Fruit fly (Drosophila melanogaster) whole organism, prepupa: ENCODE results near the gene CG4911.

ENCODE experiments used
- Blimp-1 ChIP-seq: fragments of 200-800 bp; sonication (Bioruptor generic); optimal IDR thresholded peaks from 3 replicates; lab custom pipeline; 2017; ENCODE audit warnings: missing biosample characterization, missing genetic modification characterization, mild to moderate bottlenecking, moderate library complexity, missing genetic modification reagents
- CG8319 ChIP-seq: fragments of 200-800 bp; sonication (Bioruptor generic); optimal IDR thresholded peaks from 3 replicates; lab custom pipeline; 2016; ENCODE audit warnings: missing biosample characterization, missing genetic modification characterization
- Lpt ChIP-seq: fragments of 200-800 bp; sonication (Bioruptor generic); optimal IDR thresholded peaks from 3 replicates; lab custom pipeline; 2016; ENCODE audit warnings: missing biosample characterization, missing genetic modification characterization
- Sox14 ChIP-seq: fragments of 200-800 bp; sonication (Bioruptor generic); optimal IDR thresholded peaks from 3 replicates; lab custom pipeline; 2016; ENCODE audit warnings: missing biosample characterization, missing genetic modification characterization
- esn ChIP-seq: fragments of 200-800 bp; sonication (Bioruptor generic); optimal IDR thresholded peaks from 2 replicates; lab custom pipeline; 2016; ENCODE audit warnings: missing biosample characterization, mild to moderate bottlenecking, missing genetic modification characterization, moderate library complexity
- fd85E ChIP-seq: fragments of 200-800 bp; sonication (Bioruptor generic); optimal IDR thresholded peaks from 3 replicates; lab custom pipeline; 2016; ENCODE audit warnings: missing biosample characterization, missing genetic modification characterization
- lz ChIP-seq: fragments of 200-800 bp; sonication (Bioruptor generic); optimal IDR thresholded peaks from 3 replicates; lab custom pipeline; 2016; ENCODE audit warnings: missing biosample characterization, missing genetic modification characterization

DNA sequence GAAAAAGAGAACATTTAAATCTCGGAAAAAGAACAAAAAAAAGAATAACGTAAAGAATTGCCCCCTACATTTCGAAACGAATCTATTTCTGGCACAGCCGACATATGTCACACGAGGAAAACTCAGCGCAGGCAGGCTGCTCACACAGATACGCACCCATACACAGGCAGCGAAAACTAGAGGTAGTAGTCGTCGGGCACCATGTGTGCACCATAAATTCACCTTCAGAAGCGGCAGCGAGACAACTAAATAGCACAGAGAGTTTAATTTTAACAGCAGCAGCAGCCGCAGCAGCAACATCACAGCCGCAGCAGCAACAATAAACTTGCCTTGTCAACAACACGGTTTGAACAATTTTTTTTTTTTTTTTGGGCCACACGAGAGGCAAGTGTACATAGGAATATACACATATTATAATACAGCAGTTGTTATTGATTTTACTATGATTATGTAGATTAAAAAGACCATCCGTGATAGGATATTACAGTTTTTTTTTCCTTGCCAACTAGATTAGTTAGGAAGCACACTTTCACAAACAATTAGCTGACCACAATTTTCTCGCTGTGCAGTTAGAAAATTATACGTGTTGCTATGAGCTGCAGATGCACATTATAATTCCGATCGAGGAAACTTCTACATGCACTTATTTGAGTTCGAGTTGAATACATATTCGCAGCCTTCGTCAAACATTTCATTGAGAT, 41.2 kb upstream of the CG4911 start:
- TF ChIP-seq Blimp-1 (GFP tag; lab: Kevin White, UChicago) (no peak), esn (GFP tag; lab: Kevin White, UChicago) (no peak), CG8319 (GFP tag; lab: Kevin White, UChicago) (no peak), fd85E (GFP tag; lab: Kevin White, UChicago) (no peak), Sox14 (GFP tag; lab: Kevin White, UChicago) (no peak), lz (GFP tag; lab: Kevin White, UChicago) (no peak), Lpt (GFP tag; lab: Kevin White, UChicago) (no peak)
